Worm (Caenorhabditis elegans) whole organism, mixed stage, embryonic: ENCODE measurements around the gene spp-26.

Experiments used
- ces-1 ChIP-seq: fragments of 150-350 bp; optimal IDR thresholded peaks from 2 replicates; lab custom pipeline; 2014; ENCODE audit warnings: missing biosample characterization, missing genetic modification reagents, missing genetic modification characterization
- elt-1 ChIP-seq: sonication (generic microtip); optimal IDR thresholded peaks from 2 replicates; lab custom pipeline; 2017; ENCODE audit warnings: missing genetic modification characterization, mild to moderate bottlenecking, missing compliant biosample characterization, antibody characterized with exemption, moderate library complexity, borderline replicate concordance; ENCODE audit not compliant: insufficient read depth
- flh-1 ChIP-seq: fragments of 200-800 bp; sonication (Bioruptor generic); optimal IDR thresholded peaks from 2 replicates; lab custom pipeline; 2018; ENCODE audit warnings: mild to moderate bottlenecking, missing genetic modification characterization, moderate library complexity, missing compliant biosample characterization
- lin-13 ChIP-seq: fragments of 150-350 bp; optimal IDR thresholded peaks from 2 replicates; lab custom pipeline; 2014; ENCODE audit warnings: missing biosample characterization, missing genetic modification characterization
- lsy-2 ChIP-seq: fragments of 150-350 bp; optimal IDR thresholded peaks from 2 replicates; lab custom pipeline; 2014; ENCODE audit warnings: missing biosample characterization, missing genetic modification characterization
- mep-1 ChIP-seq: fragments of 150-350 bp; optimal IDR thresholded peaks from 2 replicates; lab custom pipeline; 2017; ENCODE audit warnings: missing biosample characterization, missing genetic modification reagents, missing genetic modification characterization, inconsistent platforms
- mls-2 ChIP-seq: sonication (generic microtip); optimal IDR thresholded peaks from 2 replicates; lab custom pipeline; 2016; ENCODE audit warnings: mild to moderate bottlenecking, missing genetic modification characterization, moderate library complexity, missing compliant biosample characterization
- nhr-237 ChIP-seq: fragments of 150-350 bp; optimal IDR thresholded peaks from 2 replicates; lab custom pipeline; 2014; ENCODE audit warnings: missing biosample characterization, missing genetic modification characterization
- pha-4 ChIP-seq: fragments of 150-350 bp; optimal IDR thresholded peaks from 2 replicates; lab custom pipeline; 2018; ENCODE audit warnings: missing biosample characterization, missing genetic modification reagents, missing genetic modification characterization
- unc-39 ChIP-seq: fragments of 150-350 bp; optimal IDR thresholded peaks from 2 replicates; lab custom pipeline; 2014; ENCODE audit warnings: missing biosample characterization, missing genetic modification characterization
- unc-62 ChIP-seq: fragments of 150-350 bp; optimal IDR thresholded peaks from 2 replicates; lab custom pipeline; 2014; ENCODE audit warnings: missing biosample characterization, missing genetic modification reagents, missing genetic modification characterization

ce11 chrV:6558103-6558502 is 902 bp downstream of the spp-26 start, which contains the start of gene spp-20:
- TF ChIP-seq lin-13 (tag; lab: Kevin White, UChicago) = no peak
- TF ChIP-seq elt-1 = no peak
- no peak for TF ChIP-seq nhr-237
- no peak for TF ChIP-seq ces-1 (GFP tag; lab: Kevin White, UChicago)
- TF ChIP-seq mep-1 (tag; lab: Kevin White, UChicago) = no peak
- no peak for TF ChIP-seq unc-62 (GFP tag; lab: Kevin White, UChicago)
- TF ChIP-seq unc-39 (tag; lab: Kevin White, UChicago) = no peak
- no peak for TF ChIP-seq lsy-2 (tag; lab: Kevin White, UChicago)
- no peak for TF ChIP-seq flh-1 (GFP tag; lab: Kevin White, UChicago)
- TF ChIP-seq pha-4 = no peak
- no peak for TF ChIP-seq mls-2 (tag; lab: Kevin White, UChicago)
